Fruit fly (Drosophila melanogaster): ENCODE measurements around the gene CG31548.

DNA sequence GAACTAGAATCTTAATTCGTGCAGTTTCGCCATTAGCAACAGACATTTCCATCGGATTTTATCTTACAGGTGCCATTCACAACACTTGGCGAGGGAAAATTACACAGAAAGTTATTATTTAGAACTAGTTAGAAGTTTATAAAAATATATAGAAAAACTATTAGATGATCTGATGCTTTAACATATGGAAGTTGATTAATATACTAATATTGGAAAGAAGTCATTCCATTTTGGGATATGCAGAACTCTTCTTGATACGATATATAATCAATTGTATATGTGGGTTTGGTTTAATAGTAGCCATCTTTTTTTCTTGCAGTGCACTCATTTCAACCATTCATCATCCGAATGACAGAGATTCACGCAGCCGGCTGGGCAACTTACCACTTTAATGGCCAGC, 45.6 kb upstream of the CG31548 start:
- TF ChIP-seq CG8478 (optimal IDR thresholded peaks at IDR 0.05) (no peak), CTCF (optimal IDR thresholded peaks at IDR 0.05) (no peak)

Data from S2 (cell line).